Worm (Caenorhabditis elegans): ENCODE data around the gene met-2.

The met-2 gene

ce11 chrIII:8400478-8400877, 25.4 kb downstream of the met-2 start:
- TF ChIP-seq sma-3 (GFP tag; optimal IDR thresholded peaks at IDR 0.05) (no peak), crh-2 (tag; optimal IDR thresholded peaks at IDR 0.05) (peak; percentile 60), nhr-25 (tag; optimal IDR thresholded peaks at IDR 0.05) (no peak), gmeb-1 (tag; optimal IDR thresholded peaks at IDR 0.05) (peak; percentile 43), mdl-1 (tag; optimal IDR thresholded peaks at IDR 0.05) (peak in 1 of 2 experiments; percentile 1), F13H6.1 (tag; optimal IDR thresholded peaks at IDR 0.05) (peak; percentile 28), nhr-129 (tag; optimal IDR thresholded peaks at IDR 0.05) (peak; percentile 87), sma-9 (GFP tag; optimal IDR thresholded peaks at IDR 0.05) (peak; percentile 94), sma-9 (tag; optimal IDR thresholded peaks at IDR 0.05) (no peak), fos-1 (tag; optimal IDR thresholded peaks at IDR 0.05) (peak; percentile 90), skn-1 (tag; optimal IDR thresholded peaks at IDR 0.05) (peak; percentile 62)

DNA sequence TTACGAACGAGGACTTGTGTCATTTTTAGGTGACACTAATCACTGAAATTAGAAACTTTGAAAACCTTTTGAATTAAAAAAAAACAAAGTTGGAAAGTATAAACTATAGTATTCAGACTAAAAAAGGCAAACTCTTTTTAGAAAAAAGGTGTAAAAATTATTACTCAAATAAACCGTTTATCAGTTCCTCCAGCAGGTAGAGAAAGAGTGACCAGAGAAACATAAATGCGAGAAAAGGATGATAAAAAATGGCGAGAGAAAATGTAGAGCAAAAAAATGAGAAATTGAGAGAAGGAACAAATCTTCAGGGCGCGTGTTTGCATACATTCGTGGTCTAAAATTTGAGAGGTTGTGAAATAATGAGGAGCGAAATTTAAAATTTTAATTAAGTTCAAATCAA, 26.8 kb downstream of the met-2 start, which contains the start of gene lap-1:
Gene lap-1, minus strand, starts transcription at position 42 of the 400 bp plus-strand sequence.
- TF ChIP-seq fos-1 (tag; optimal IDR thresholded peaks at IDR 0.05) (peak; percentile 63), skn-1 (tag; optimal IDR thresholded peaks at IDR 0.05) (peak; percentile 40), elt-3 (tag; optimal IDR thresholded peaks at IDR 0.05) (no peak)

- no peak for TF ChIP-seq skn-1 (tag; optimal IDR thresholded peaks at IDR 0.05)
- TF ChIP-seq nhr-6 (tag; optimal IDR thresholded peaks at IDR 0.05), result no peak
- TF ChIP-seq nhr-237 (tag; optimal IDR thresholded peaks at IDR 0.05), result no peak
- TF ChIP-seq alr-1 (tag; optimal IDR thresholded peaks at IDR 0.05), result no peak
- no peak for TF ChIP-seq elt-1 (tag; optimal IDR thresholded peaks at IDR 0.05)
- TF ChIP-seq dmd-4 (tag; optimal IDR thresholded peaks at IDR 0.05), result no peak
- no peak for TF ChIP-seq ztf-11 (tag; optimal IDR thresholded peaks at IDR 0.05)
- TF ChIP-seq nhr-23 (tag; optimal IDR thresholded peaks at IDR 0.05), result no peak
- no peak for TF ChIP-seq aly-2 (tag; optimal IDR thresholded peaks at IDR 0.05)
- TF ChIP-seq unc-62 (GFP tag; optimal IDR thresholded peaks at IDR 0.05), result no peak
- no peak for TF ChIP-seq lsy-2 (tag; optimal IDR thresholded peaks at IDR 0.05)
- TF ChIP-seq unc-55 (GFP tag; optimal IDR thresholded peaks at IDR 0.05), result no peak
- no peak for TF ChIP-seq ama-1 (optimal IDR thresholded peaks at IDR 0.05)
- TF ChIP-seq nhr-25 (tag; optimal IDR thresholded peaks at IDR 0.05), result no peak
- TF ChIP-seq blmp-1 (tag; optimal IDR thresholded peaks at IDR 0.05; ENCODE audit: insufficient read depth), result no peak
- TF ChIP-seq sma-9 (GFP tag; optimal IDR thresholded peaks at IDR 0.05), result no peak
- no peak for TF ChIP-seq sma-9 (tag; optimal IDR thresholded peaks at IDR 0.05)
- TF ChIP-seq nhr-77 (tag; optimal IDR thresholded peaks at IDR 0.05), result no peak
- no peak for TF ChIP-seq mab-5 (tag; optimal IDR thresholded peaks at IDR 0.05)
Observed at ce11 chrIII:8402633-8403032, 27.5 kb downstream of the met-2 start.

- no peak for TF ChIP-seq nhr-10 (tag; optimal IDR thresholded peaks at IDR 0.05)
- no peak for TF ChIP-seq fos-1 (tag; optimal IDR thresholded peaks at IDR 0.05)
- TF ChIP-seq elt-3 (tag; optimal IDR thresholded peaks at IDR 0.05), result no peak
- no peak for TF ChIP-seq aly-2 (tag; optimal IDR thresholded peaks at IDR 0.05)
- no peak for TF ChIP-seq ceh-16 (tag; optimal IDR thresholded peaks at IDR 0.05)
- no peak for TF ChIP-seq nhr-237 (tag; optimal IDR thresholded peaks at IDR 0.05)
Observed at ce11 chrIII:8403507-8403906, 28.4 kb downstream of the met-2 start, which contains the start of gene cutc-1. Gene cutc-1 (minus strand): TSS chrIII:8403607.

ce11 chrIII:8405449-8405962, 30.4 kb downstream of the met-2 start, which contains the start of the genes ubxn-4 and cyy-1:
Gene ubxn-4 (minus strand): TSS chrIII:8405562.
Gene cyy-1 (plus strand): TSS chrIII:8405874.
- no peak for TF ChIP-seq skn-1 (tag; optimal IDR thresholded peaks at IDR 0.05)
- peak in 1 of 2 experiments; percentile 11 for TF ChIP-seq lsy-2 (tag; optimal IDR thresholded peaks at IDR 0.05)
- TF ChIP-seq unc-55 (GFP tag; optimal IDR thresholded peaks at IDR 0.05), result peak; percentile 38

DNA sequence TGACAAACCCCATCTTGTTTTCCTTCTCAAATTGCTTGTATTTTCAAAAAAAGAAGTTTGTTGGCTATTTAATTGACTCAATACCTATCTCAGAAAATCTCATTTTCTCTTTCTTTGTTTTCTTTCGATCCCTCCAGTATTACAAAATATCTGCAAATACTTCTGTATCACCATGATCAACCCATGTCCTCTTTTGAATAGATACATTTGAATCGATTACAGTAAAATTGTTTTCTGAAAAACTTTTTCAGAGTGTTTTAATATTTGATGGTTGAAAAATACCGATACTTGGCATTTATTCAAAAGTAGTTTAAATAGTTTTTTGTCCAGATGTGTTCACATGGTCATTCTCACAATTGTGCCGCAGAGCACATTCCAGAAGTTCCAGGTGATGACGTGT, 34.1 kb downstream of the met-2 start, which contains the start of gene ZK353.9:
Gene ZK353.9, plus strand, starts transcription at position 331 of the 400 bp plus-strand sequence.
- TF ChIP-seq Y55F3AM.14 (GFP tag; optimal IDR thresholded peaks at IDR 0.05), result no peak
- no peak for TF ChIP-seq ztf-1 (GFP tag; conservative IDR thresholded peaks at IDR 0.05)
- no peak for TF ChIP-seq ceh-16 (tag; optimal IDR thresholded peaks at IDR 0.05)
- no peak for TF ChIP-seq lin-13 (GFP tag; optimal IDR thresholded peaks at IDR 0.05)
- TF ChIP-seq zag-1 (tag; optimal IDR thresholded peaks at IDR 0.05), result no peak
- no peak for TF ChIP-seq C34F6.9 (tag; optimal IDR thresholded peaks at IDR 0.05)
- no peak for TF ChIP-seq nhr-10 (tag; optimal IDR thresholded peaks at IDR 0.05)
- no peak for TF ChIP-seq mbf-1 (tag; optimal IDR thresholded peaks at IDR 0.05)
- no peak for TF ChIP-seq elt-1 (tag; optimal IDR thresholded peaks at IDR 0.05)
- no peak for TF ChIP-seq nhr-12 (tag; optimal IDR thresholded peaks at IDR 0.05)
- TF ChIP-seq ama-1 (optimal IDR thresholded peaks at IDR 0.05), result no peak

Measured in whole organism, L2 larva.